Fruit fly (Drosophila melanogaster) whole organism, pupa: ENCODE results near the gene Pus10.

Experiments
- CG8301 ChIP-seq: fragments of 200-800 bp; sonication (Bioruptor generic); optimal IDR thresholded peaks from 2 replicates; lab custom pipeline; 2018; ENCODE audit warnings: missing biosample characterization, mild to moderate bottlenecking, missing genetic modification characterization
- EcR ChIP-seq: fragments of 200-800 bp; sonication (Bioruptor generic); optimal IDR thresholded peaks from 3 replicates; lab custom pipeline; 2019; ENCODE audit warnings: missing biosample characterization, missing genetic modification characterization, mild to moderate bottlenecking, moderate library complexity, missing genetic modification reagents

- peak; percentile 87 for TF ChIP-seq EcR (GFP tag; lab: Kevin White, UChicago)
- no peak for TF ChIP-seq CG8301
Observed at dm6 chr2L:121456-121831, 33.7 kb downstream of the Pus10 start, which contains the start of gene CG4822.
